Fruit fly (Drosophila melanogaster) whole organism, wandering third instar larva: ENCODE measurements around the gene gukh.
A peak's percentile ranks its signal among the peaks of the same experiment; 100 is the strongest.

Experiments
- Abd-B ChIP-seq: fragments of >200 bp; optimal IDR thresholded peaks from 2 replicates; lab custom pipeline; 2017; ENCODE audit warnings: missing biosample characterization, missing genetic modification characterization
- CG9705 ChIP-seq: fragments of 200-800 bp; sonication (Bioruptor generic); optimal IDR thresholded peaks from 2 replicates; lab custom pipeline; 2018; ENCODE audit warnings: missing biosample characterization, mild to moderate bottlenecking, missing genetic modification characterization
- CrebA ChIP-seq: fragments of 200-800 bp; sonication (Bioruptor generic); optimal IDR thresholded peaks from 2 replicates; lab custom pipeline; 2016; ENCODE audit warnings: missing biosample characterization, mild to moderate bottlenecking, missing genetic modification characterization, borderline replicate concordance
- Dfd ChIP-seq: fragments of >200 bp; optimal IDR thresholded peaks from 2 replicates; lab custom pipeline; 2017; ENCODE audit warnings: missing biosample characterization, missing genetic modification characterization
- GATAd ChIP-seq: sonication (Bioruptor generic); optimal IDR thresholded peaks from 2 replicates; lab custom pipeline; 2016; ENCODE audit warnings: missing biosample characterization, missing genetic modification characterization
- Hr83 ChIP-seq: fragments of 200-300 bp; sonication (Bioruptor generic); optimal IDR thresholded peaks from 2 replicates; lab custom pipeline; 2016; ENCODE audit warnings: missing biosample characterization, mild to moderate bottlenecking, missing genetic modification characterization, moderate library complexity; ENCODE audit not compliant: poor library complexity, severe bottlenecking
- Jra ChIP-seq: sonication (Bioruptor generic); optimal IDR thresholded peaks from 2 replicates; lab custom pipeline; 2016; ENCODE audit warnings: missing biosample characterization, missing genetic modification characterization
- Myc ChIP-seq: fragments of >200 bp; optimal IDR thresholded peaks from 2 replicates; lab custom pipeline; 2017
- OdsH ChIP-seq: fragments of 200-800 bp; sonication (Bioruptor generic); optimal IDR thresholded peaks from 2 replicates; lab custom pipeline; 2016; ENCODE audit warnings: missing biosample characterization, mild to moderate bottlenecking, missing genetic modification characterization
- Rel ChIP-seq, 2 experiments: fragments of 200-800 bp; sonication (Bioruptor generic) in 1 of 2; optimal IDR thresholded peaks; 2 replicates in 1 of 2; 3 replicates in 1 of 2; lab custom pipeline; 2016 to 2019; ENCODE audit warnings: mild to moderate bottlenecking in 2 of 2, missing biosample characterization in 2 of 2, missing genetic modification characterization in 2 of 2, moderate library complexity in 1 of 2
- Sp1 ChIP-seq: fragments of 200-800 bp; sonication (Bioruptor generic); optimal IDR thresholded peaks from 3 replicates; lab custom pipeline; 2019; ENCODE audit warnings: missing biosample characterization, mild to moderate bottlenecking, missing genetic modification characterization, moderate library complexity
- br ChIP-seq: fragments of 200-800 bp; sonication (Bioruptor generic); optimal IDR thresholded peaks from 2 replicates; lab custom pipeline; 2016; ENCODE audit warnings: missing biosample characterization, missing genetic modification characterization
- brk ChIP-seq: fragments of 200-800 bp; sonication (Bioruptor generic); optimal IDR thresholded peaks from 2 replicates; lab custom pipeline; 2016; ENCODE audit warnings: missing biosample characterization, mild to moderate bottlenecking, missing genetic modification characterization
- dl ChIP-seq, 2 experiments: fragments of 175-275, 200-275 bp in 1 of 2; fragments of 200-275 bp in 1 of 2; sonication (Bioruptor generic); optimal IDR thresholded peaks; lab custom pipeline; 2018; ENCODE audit warnings: mild to moderate bottlenecking in 2 of 2, missing biosample characterization in 2 of 2, missing genetic modification characterization in 2 of 2, moderate library complexity in 2 of 2; ENCODE audit not compliant: partially characterized antibody in 2 of 2, insufficient read depth in 1 of 2
- dmrt93B ChIP-seq: fragments of 200-800 bp; sonication (Bioruptor generic); optimal IDR thresholded peaks from 2 replicates; lab custom pipeline; 2018; ENCODE audit warnings: missing biosample characterization, mild to moderate bottlenecking, missing genetic modification characterization
- dsf ChIP-seq: sonication (Bioruptor generic); optimal IDR thresholded peaks from 2 replicates; lab custom pipeline; 2016; ENCODE audit warnings: missing biosample characterization, missing genetic modification characterization, borderline replicate concordance
- ey ChIP-seq: fragments of 200-800 bp; sonication (Bioruptor generic); optimal IDR thresholded peaks from 2 replicates; lab custom pipeline; 2016; ENCODE audit warnings: missing biosample characterization, missing genetic modification characterization
- foxo ChIP-seq, 2 experiments: fragments of 200-800 bp; sonication (Bioruptor generic); optimal IDR thresholded peaks; 2 replicates in 1 of 2; 3 replicates in 1 of 2; lab custom pipeline; 2016 to 2017; ENCODE audit warnings: missing biosample characterization in 2 of 2, missing genetic modification characterization in 2 of 2
- fru ChIP-seq: fragments of 200-800 bp; sonication (Bioruptor generic); optimal IDR thresholded peaks from 3 replicates; lab custom pipeline; 2016; ENCODE audit warnings: missing biosample characterization, mild to moderate bottlenecking, missing genetic modification characterization
- h ChIP-seq: fragments of 200-800 bp; sonication (Bioruptor generic); optimal IDR thresholded peaks from 3 replicates; lab custom pipeline; 2016; ENCODE audit warnings: missing biosample characterization, mild to moderate bottlenecking, missing genetic modification characterization
- jim ChIP-seq: fragments of 175-275, 200-325 bp; sonication (Bioruptor generic); optimal IDR thresholded peaks from 2 replicates; lab custom pipeline; 2016; ENCODE audit warnings: missing biosample characterization, mild to moderate bottlenecking, missing genetic modification characterization
- lola ChIP-seq: fragments of >200 bp; optimal IDR thresholded peaks from 2 replicates; lab custom pipeline; 2017; ENCODE audit warnings: missing biosample characterization, missing genetic modification characterization
- pan ChIP-seq: fragments of >200 bp; optimal IDR thresholded peaks from 2 replicates; lab custom pipeline; 2017
- psq ChIP-seq: fragments of 200-800 bp; sonication (Bioruptor generic); optimal IDR thresholded peaks from 3 replicates; lab custom pipeline; 2017; ENCODE audit warnings: missing biosample characterization, mild to moderate bottlenecking, missing genetic modification characterization, moderate library complexity
- rgr ChIP-seq: fragments of 200-800 bp; sonication (Bioruptor generic); optimal IDR thresholded peaks from 3 replicates; lab custom pipeline; 2016; ENCODE audit warnings: missing biosample characterization, mild to moderate bottlenecking, missing genetic modification characterization
- sv ChIP-seq: fragments of 200-800 bp; sonication (Bioruptor generic); optimal IDR thresholded peaks from 3 replicates; lab custom pipeline; 2016; ENCODE audit warnings: missing biosample characterization, missing genetic modification characterization
- tai ChIP-seq: sonication (Bioruptor generic); optimal IDR thresholded peaks from 2 replicates; lab custom pipeline; 2016; ENCODE audit warnings: missing biosample characterization, missing genetic modification characterization
- usp ChIP-seq: fragments of >200 bp; optimal IDR thresholded peaks from 2 replicates; lab custom pipeline; 2017; ENCODE audit warnings: missing biosample characterization, missing genetic modification characterization
- woc ChIP-seq: sonication (Bioruptor generic); optimal IDR thresholded peaks from 2 replicates; lab custom pipeline; 2016; ENCODE audit warnings: missing biosample characterization, mild to moderate bottlenecking, missing genetic modification characterization

The gukh gene

DNA sequence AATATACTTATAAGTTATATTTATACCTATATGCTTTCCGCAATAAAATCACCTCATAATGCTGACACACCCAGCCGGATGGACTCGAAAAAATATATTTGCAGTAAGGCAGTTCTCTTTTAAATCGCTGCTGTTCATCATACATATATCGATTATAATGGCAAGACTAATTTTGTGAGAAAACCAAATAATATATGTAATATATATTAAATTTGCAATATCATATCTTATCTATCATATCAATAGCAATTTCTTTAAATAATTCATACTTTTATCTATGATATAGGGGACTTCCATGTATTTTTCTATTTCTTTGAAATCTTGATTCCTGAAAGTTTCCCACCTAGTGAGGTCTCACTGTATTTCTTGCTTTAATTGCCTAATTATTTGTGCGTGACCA, 78.7 kb downstream of the gukh start:
- TF ChIP-seq foxo (GFP tag; optimal IDR thresholded peaks at IDR 0.05; lab: Kevin White, UChicago) (peak in 1 of 2 experiments; percentile 39), psq (GFP tag; lab: Kevin White, UChicago) (no peak)

- TF ChIP-seq OdsH (GFP tag; lab: Kevin White, UChicago) (peak; percentile 26), Rel (GFP tag; optimal IDR thresholded peaks at IDR 0.05; lab: Kevin White, UChicago) (peak; percentile 50), Rel (tag; optimal IDR thresholded peaks at IDR 0.05; lab: Kevin White, UChicago) (no peak), brk (peak; percentile 51), Sp1 (GFP tag; lab: Kevin White, UChicago) (peak; percentile 50), psq (GFP tag; lab: Kevin White, UChicago) (peak; percentile 36), sv (GFP tag; lab: Kevin White, UChicago) (no peak), br (GFP tag; lab: Kevin White, UChicago) (peak; percentile 5), fru (peak; percentile 20), woc (GFP tag; lab: Kevin White, UChicago) (peak; percentile 12), foxo (GFP tag; optimal IDR thresholded peaks at IDR 0.05; lab: Kevin White, UChicago) (no peak), Hr83 (GFP tag; lab: Kevin White, UChicago) (no peak), rgr (GFP tag; lab: Kevin White, UChicago) (peak; percentile 32)
These were observed 80.3 kb downstream of the gukh start for dm6 chr3R:19064037-19064664.

DNA sequence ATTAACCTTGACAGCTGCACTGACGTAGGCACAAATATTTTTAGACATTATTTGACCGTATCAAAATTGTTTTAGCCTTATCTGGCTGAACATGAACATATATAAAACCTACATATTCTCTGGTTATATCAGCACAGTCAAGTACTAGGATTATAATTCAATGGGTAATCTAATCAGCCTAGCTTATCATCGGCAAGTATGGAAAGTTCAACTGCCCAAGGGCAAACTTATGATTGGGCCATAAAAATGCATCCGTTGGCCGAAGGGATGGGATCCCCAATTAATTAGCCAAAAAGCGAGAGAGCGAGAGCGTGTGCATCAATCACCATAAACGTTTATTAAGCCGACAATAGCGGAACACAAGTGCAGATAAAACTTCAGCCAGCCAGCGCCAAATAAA, 81.6 kb downstream of the gukh start:
- TF ChIP-seq CrebA (GFP tag; lab: Kevin White, UChicago) (peak; percentile 68), Rel (GFP tag; optimal IDR thresholded peaks at IDR 0.05; lab: Kevin White, UChicago) (no peak), Rel (tag; optimal IDR thresholded peaks at IDR 0.05; lab: Kevin White, UChicago) (peak; percentile 87), Dfd (GFP tag; lab: Kevin White, UChicago) (no peak)

dm6 chr3R:19066965-19067614, 83.3 kb downstream of the gukh start:
- TF ChIP-seq Abd-B (GFP tag; lab: Kevin White, UChicago): no peak
- no peak for TF ChIP-seq fru
- TF ChIP-seq GATAd (GFP tag; lab: Kevin White, UChicago): no peak
- no peak for TF ChIP-seq pan
- TF ChIP-seq h (GFP tag; lab: Kevin White, UChicago): no peak
- no peak for TF ChIP-seq tai (GFP tag; lab: Kevin White, UChicago)
- no peak for TF ChIP-seq dl (GFP tag; optimal IDR thresholded peaks at IDR 0.05; lab: Kevin White, UChicago; ENCODE audit: insufficient read depth in 1 of 2, partially characterized antibody in 2 of 2)
- no peak for TF ChIP-seq rgr (GFP tag; lab: Kevin White, UChicago)
- no peak for TF ChIP-seq dsf (GFP tag; lab: Kevin White, UChicago)
- no peak for TF ChIP-seq ey (GFP tag; lab: Kevin White, UChicago)

- TF ChIP-seq woc (GFP tag; lab: Kevin White, UChicago) (no peak), rgr (GFP tag; lab: Kevin White, UChicago) (no peak), Dfd (GFP tag; lab: Kevin White, UChicago) (no peak), ey (GFP tag; lab: Kevin White, UChicago) (no peak), CG9705 (GFP tag; lab: Kevin White, UChicago) (no peak), br (GFP tag; lab: Kevin White, UChicago) (no peak)
These were observed 84.1 kb downstream of the gukh start for dm6 chr3R:19067876-19068406.

DNA sequence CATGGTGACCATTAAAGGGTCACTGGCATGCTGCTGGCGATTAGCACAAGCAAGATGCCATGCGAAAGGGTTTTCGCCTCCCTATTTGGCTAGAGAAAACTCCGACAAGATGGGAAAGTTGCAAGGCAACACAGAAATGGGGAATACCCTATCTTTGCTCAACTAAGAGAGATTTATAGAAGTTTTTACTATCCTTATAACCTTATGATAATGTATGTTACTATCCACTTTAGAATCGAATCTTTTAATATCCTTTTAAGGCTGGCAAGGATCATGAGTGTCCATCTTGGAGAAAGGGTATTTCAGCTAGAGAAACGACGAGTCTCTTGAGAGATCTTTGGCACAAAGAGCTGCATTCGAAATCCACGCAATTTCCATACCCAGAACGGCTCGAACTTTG, 85.9 kb downstream of the gukh start:
- TF ChIP-seq rgr (GFP tag; lab: Kevin White, UChicago) (no peak), usp (GFP tag; lab: Kevin White, UChicago) (no peak), h (GFP tag; lab: Kevin White, UChicago) (no peak), jim (GFP tag; lab: Kevin White, UChicago) (no peak), Jra (GFP tag; lab: Kevin White, UChicago) (no peak), dmrt93B (GFP tag; lab: Kevin White, UChicago) (no peak), Abd-B (GFP tag; lab: Kevin White, UChicago) (no peak), Myc (lab: Kevin White, UChicago) (no peak), br (GFP tag; lab: Kevin White, UChicago) (no peak), ey (GFP tag; lab: Kevin White, UChicago) (no peak), fru (no peak), lola (GFP tag; lab: Kevin White, UChicago) (no peak), GATAd (GFP tag; lab: Kevin White, UChicago) (no peak)
- TF ChIP-seq, all 38 proteins: peak for 0
